Worm (Caenorhabditis elegans): ENCODE results near the gene gar-3.

DNA sequence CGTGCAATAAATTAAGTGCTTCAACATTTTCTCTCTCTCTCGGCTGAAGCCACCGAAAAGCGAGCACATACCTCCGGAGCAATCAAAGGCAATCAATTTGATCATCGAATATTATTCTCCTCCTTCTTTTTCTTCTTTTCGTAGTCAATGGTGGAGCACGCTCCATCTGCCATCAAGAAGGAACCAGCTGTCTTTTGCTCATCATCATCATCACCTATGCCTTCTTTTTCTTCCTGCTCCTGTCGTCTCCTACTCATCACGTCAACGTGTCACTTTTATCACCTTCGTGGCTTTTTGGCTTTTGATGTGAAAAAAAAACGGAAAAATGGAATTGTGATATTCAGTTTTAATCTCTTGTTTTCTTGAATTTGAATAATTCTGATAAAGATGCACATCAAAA, 46.1 kb upstream of the gar-3 start:
- no peak for TF ChIP-seq ama-1 (optimal IDR thresholded peaks at IDR 0.05)
- no peak for TF ChIP-seq fos-1 (tag; optimal IDR thresholded peaks at IDR 0.05)
- TF ChIP-seq pqm-1 (tag; optimal IDR thresholded peaks at IDR 0.05): no peak
- no peak for TF ChIP-seq fkh-10 (GFP tag; optimal IDR thresholded peaks at IDR 0.05)
- no peak for TF ChIP-seq nhr-77 (tag; optimal IDR thresholded peaks at IDR 0.05)
- TF ChIP-seq pag-3 (tag; optimal IDR thresholded peaks at IDR 0.05; ENCODE audit: borderline replicate concordance, insufficient read depth): peak; percentile 67
- TF ChIP-seq irx-1 (tag; optimal IDR thresholded peaks at IDR 0.05): no peak
- no peak for TF ChIP-seq nhr-20 (tag; optimal IDR thresholded peaks at IDR 0.05)
- no peak for TF ChIP-seq lin-35 (GFP tag; optimal IDR thresholded peaks at IDR 0.05)
